Worm (Caenorhabditis elegans): ENCODE data around the gene chil-2.

chil-2 gene

ce11 chrII:9888549-9888948, 14.1 kb upstream of the chil-2 start:
- no peak for TF ChIP-seq zfh-2 (GFP tag; conservative IDR thresholded peaks at IDR 0.05)
- no peak for TF ChIP-seq attf-3 (GFP tag; conservative IDR thresholded peaks at IDR 0.05)
- TF ChIP-seq ztf-26 (tag; optimal IDR thresholded peaks at IDR 0.05) = no peak
- no peak for TF ChIP-seq cebp-2 (GFP tag; IDR thresholded peaks at IDR 0.05)
- TF ChIP-seq T26A5.8 (tag; optimal IDR thresholded peaks at IDR 0.05) = no peak
- TF ChIP-seq chd-7 (tag; optimal IDR thresholded peaks at IDR 0.05) = no peak
- TF ChIP-seq nhr-179 (tag; optimal IDR thresholded peaks at IDR 0.05) = no peak
- TF ChIP-seq F33H1.4 (GFP tag; IDR thresholded peaks at IDR 0.05) = no peak
- TF ChIP-seq lin-54 (GFP tag; optimal IDR thresholded peaks at IDR 0.05) = no peak
- TF ChIP-seq bed-1 (GFP tag; IDR thresholded peaks at IDR 0.05) = no peak
- TF ChIP-seq hlh-26 (GFP tag; conservative IDR thresholded peaks at IDR 0.05) = no peak
- no peak for TF ChIP-seq ztf-22 (GFP tag; optimal IDR thresholded peaks at IDR 0.05)

ce11 chrII:9886216-9886615, 11.8 kb upstream of the chil-2 start, which contains the start of gene algn-8:
Gene algn-8 (minus strand): TSS chrII:9886442.
- TF ChIP-seq F52B5.7 (tag; optimal IDR thresholded peaks at IDR 0.05) = no peak
- TF ChIP-seq K11D2.4 (GFP tag; IDR thresholded peaks at IDR 0.05) = no peak
- no peak for TF ChIP-seq aptf-2 (GFP tag; conservative IDR thresholded peaks at IDR 0.05)
- no peak for TF ChIP-seq C06A6.2 (GFP tag; conservative IDR thresholded peaks at IDR 0.05)
- TF ChIP-seq snpc-3.4 (tag; optimal IDR thresholded peaks at IDR 0.05) = no peak
- no peak for TF ChIP-seq F39B2.1 (GFP tag; IDR thresholded peaks at IDR 0.05)
- 0 out of 2 replicates have a peak, but pooled peaks have one; percentile 24 for TF ChIP-seq ekl-4 (GFP tag; IDR thresholded peaks at IDR 0.05)
- TF ChIP-seq hlh-12 (tag; optimal IDR thresholded peaks at IDR 0.05) = no peak
- TF ChIP-seq somi-1 (GFP tag; optimal IDR thresholded peaks at IDR 0.05) = no peak
- TF ChIP-seq ztf-26 (tag; optimal IDR thresholded peaks at IDR 0.05) = no peak
- TF ChIP-seq ccch-3 (GFP tag; optimal IDR thresholded peaks at IDR 0.05) = no peak
- TF ChIP-seq madf-3 (GFP tag; IDR thresholded peaks at IDR 0.05) = 0 out of 2 replicates have a peak, but pooled peaks have one; percentile 12
- no peak for TF ChIP-seq nfya-2 (GFP tag; IDR thresholded peaks at IDR 0.05)
- TF ChIP-seq unc-62 (GFP tag; optimal IDR thresholded peaks at IDR 0.05) = no peak
- TF ChIP-seq ztf-25 (GFP tag; IDR thresholded peaks at IDR 0.05) = no peak
- peak; percentile 3 for TF ChIP-seq tlf-1 (GFP tag; optimal IDR thresholded peaks at IDR 0.05)
- 0 out of 2 replicates have a peak, but pooled peaks have one; percentile 33 for TF ChIP-seq Y56A3A.18 (GFP tag; IDR thresholded peaks at IDR 0.05)
- no peak for TF ChIP-seq nhr-179 (tag; optimal IDR thresholded peaks at IDR 0.05)
- no peak for TF ChIP-seq lir-1 (GFP tag; conservative IDR thresholded peaks at IDR 0.05)
- TF ChIP-seq fkh-3 (tag; optimal IDR thresholded peaks at IDR 0.05) = no peak
- no peak for TF ChIP-seq K12H6.12 (tag; optimal IDR thresholded peaks at IDR 0.05)
- no peak for TF ChIP-seq ceh-100 (GFP tag; IDR thresholded peaks at IDR 0.05)
- TF ChIP-seq Y79H2A.3 (GFP tag; conservative IDR thresholded peaks at IDR 0.05) = no peak
- no peak for TF ChIP-seq F37B4.10 (GFP tag; IDR thresholded peaks at IDR 0.05)
- TF ChIP-seq efl-1 (GFP tag; optimal IDR thresholded peaks at IDR 0.05) = no peak
- TF ChIP-seq madf-10 (tag; optimal IDR thresholded peaks at IDR 0.05) = peak; percentile 9
- no peak for TF ChIP-seq lsl-1 (GFP tag; optimal IDR thresholded peaks at IDR 0.05)
- TF ChIP-seq pbrm-1 (GFP tag; IDR thresholded peaks at IDR 0.05) = no peak
- peak; percentile 67 for TF ChIP-seq repo-1 (tag; optimal IDR thresholded peaks at IDR 0.05)
- no peak for TF ChIP-seq B0019.2 (GFP tag; conservative IDR thresholded peaks at IDR 0.05)
- TF ChIP-seq nfyb-1 (GFP tag; IDR thresholded peaks at IDR 0.05) = no peak
- TF ChIP-seq cebp-2 (GFP tag; IDR thresholded peaks at IDR 0.05) = no peak
- TF ChIP-seq lin-40 (tag; optimal IDR thresholded peaks at IDR 0.05) = no peak
- no peak for TF ChIP-seq nhr-80 (tag; optimal IDR thresholded peaks at IDR 0.05)
- TF ChIP-seq F10E7.11 (tag; optimal IDR thresholded peaks at IDR 0.05) = no peak
- no peak for TF ChIP-seq F33H1.4 (GFP tag; IDR thresholded peaks at IDR 0.05)
- no peak for TF ChIP-seq dpff-1 (tag; optimal IDR thresholded peaks at IDR 0.05)
- no peak for TF ChIP-seq let-607 (tag; optimal IDR thresholded peaks at IDR 0.05)
- peak; percentile 45 for TF ChIP-seq atf-7 (tag; optimal IDR thresholded peaks at IDR 0.05)
- peak; percentile 50 for TF ChIP-seq hrde-1 (tag; optimal IDR thresholded peaks at IDR 0.05; ENCODE audit: borderline replicate concordance)

All from whole organism, young adult.